Fruit fly (Drosophila melanogaster): ENCODE measurements around the gene CG7907.

The CG7907 gene

dm6 chr3R:21406708-21407107 lies 3.2 kb downstream of the CG7907 start:
- TF ChIP-seq CG1620 (GFP tag; optimal IDR thresholded peaks at IDR 0.05) (no peak), Crg-1 (GFP tag; optimal IDR thresholded peaks at IDR 0.05) (no peak), Hr96 (GFP tag; optimal IDR thresholded peaks at IDR 0.05) (no peak)

dm6 chr3R:21407145-21407544 lies 3.6 kb downstream of the CG7907 start, which contains the start of gene CheB93a:
Gene CheB93a, plus strand, starts transcription at chr3R:21407445.
- TF ChIP-seq cnc (optimal IDR thresholded peaks at IDR 0.05), result no peak

DNA sequence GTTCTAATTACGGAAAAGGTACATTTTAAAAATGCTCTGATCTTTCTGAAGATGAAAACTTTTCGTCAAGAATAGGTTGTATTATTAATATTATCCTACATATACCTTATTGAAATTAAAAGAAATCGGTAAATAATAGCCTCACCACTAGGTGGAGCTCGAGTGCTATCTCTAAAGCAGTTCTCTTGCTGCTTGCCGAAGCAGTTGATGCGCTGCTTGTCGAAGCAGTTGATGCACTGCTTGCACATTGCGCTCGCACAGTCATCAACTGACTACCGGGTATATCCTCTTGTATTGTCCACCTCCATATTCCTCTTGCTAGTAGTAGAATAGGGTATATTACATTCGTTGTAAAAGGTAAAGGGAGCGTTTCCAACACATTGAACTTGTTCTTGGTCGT lies 4.8 kb downstream of the CG7907 start:
- TF ChIP-seq CG5204 (GFP tag; optimal IDR thresholded peaks at IDR 0.05) (no peak), ovo (GFP tag; optimal IDR thresholded peaks at IDR 0.05) (no peak), CG14711 (tag; optimal IDR thresholded peaks at IDR 0.05) (no peak), cic (GFP tag; optimal IDR thresholded peaks at IDR 0.05) (no peak), CG33017 (tag; optimal IDR thresholded peaks at IDR 0.05) (no peak), CG7045 (GFP tag; optimal IDR thresholded peaks at IDR 0.05) (no peak), pad (GFP tag; optimal IDR thresholded peaks at IDR 0.05) (no peak), CG12768 (GFP tag; optimal IDR thresholded peaks at IDR 0.05) (no peak), CG7101 (tag; optimal IDR thresholded peaks at IDR 0.05) (no peak), Crg-1 (GFP tag; optimal IDR thresholded peaks at IDR 0.05) (no peak), tj (GFP tag; optimal IDR thresholded peaks at IDR 0.05) (no peak), Clk (GFP tag; optimal IDR thresholded peaks at IDR 0.05) (no peak), CG11617 (GFP tag; optimal IDR thresholded peaks at IDR 0.05) (no peak), toe (GFP tag; optimal IDR thresholded peaks at IDR 0.05) (no peak), kay (GFP tag; ENCODE audit: borderline replicate concordance) (no peak), cnc (optimal IDR thresholded peaks at IDR 0.05) (no peak), CG1620 (GFP tag; optimal IDR thresholded peaks at IDR 0.05) (no peak), Hr96 (GFP tag; optimal IDR thresholded peaks at IDR 0.05) (no peak), Mnt (GFP tag; optimal IDR thresholded peaks at IDR 0.05) (no peak), bab1 (GFP tag; optimal IDR thresholded peaks at IDR 0.05) (no peak)

DNA sequence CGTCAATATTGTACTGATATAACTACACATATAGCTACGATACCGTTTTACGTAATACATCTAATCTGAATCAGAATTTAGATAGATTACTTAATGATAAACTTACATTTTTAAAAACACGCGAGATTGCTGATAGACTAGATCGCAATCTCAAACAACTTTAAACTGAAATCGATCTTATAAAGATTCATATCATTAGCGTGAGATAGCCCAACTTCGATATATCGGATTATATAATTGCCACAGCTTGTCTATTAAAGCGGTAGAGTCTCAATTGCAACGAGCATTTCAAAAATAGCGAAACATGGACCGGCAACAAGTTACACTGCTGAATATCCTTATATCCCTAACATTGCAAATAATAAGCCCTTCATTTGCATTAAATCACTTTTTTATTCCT lies 5.3 kb downstream of the CG7907 start, which contains the start of gene CheB93b:
Gene CheB93b (plus strand): TSS at position 301 of the 400 bp plus-strand sequence.
- TF ChIP-seq Mnt (GFP tag; optimal IDR thresholded peaks at IDR 0.05) (no peak), pad (GFP tag; optimal IDR thresholded peaks at IDR 0.05) (no peak)

- TF ChIP-seq CG7101 (tag; optimal IDR thresholded peaks at IDR 0.05) (no peak), Clk (GFP tag; optimal IDR thresholded peaks at IDR 0.05) (no peak), kay (GFP tag; ENCODE audit: borderline replicate concordance) (no peak), CG12768 (GFP tag; optimal IDR thresholded peaks at IDR 0.05) (no peak)
Measured at dm6 chr3R:21414169-21414568, 10.6 kb downstream of the CG7907 start.

DNA sequence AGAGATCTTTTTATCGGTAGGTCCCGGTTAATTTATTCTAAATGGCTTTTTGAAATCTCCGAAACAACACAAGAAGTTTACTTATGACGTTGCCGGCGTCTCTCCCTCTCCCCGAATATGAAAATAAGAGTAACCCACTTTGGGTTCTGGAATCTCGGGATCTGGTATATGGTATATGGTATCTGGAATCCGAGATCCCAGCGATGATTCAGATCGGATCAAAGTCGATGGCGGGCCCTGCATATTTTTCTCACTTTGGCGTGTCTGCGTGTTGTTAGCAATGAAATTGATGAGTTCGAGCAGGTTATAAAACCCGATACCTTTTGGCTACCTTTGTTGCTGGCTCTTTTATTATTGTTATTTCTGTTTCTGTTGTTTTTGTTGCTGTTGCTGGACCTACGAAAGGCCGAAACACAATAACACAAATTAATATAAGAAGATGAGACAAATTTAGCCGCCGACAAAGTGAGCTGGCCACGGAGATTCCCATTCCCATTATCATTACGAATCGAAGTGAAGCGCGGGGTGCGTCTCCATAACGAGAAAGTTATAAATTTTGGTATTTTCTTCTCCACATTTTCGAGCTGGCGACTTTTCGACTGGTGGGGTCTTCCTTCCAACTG lies 11.6 kb downstream of the CG7907 start:
- TF ChIP-seq cnc (optimal IDR thresholded peaks at IDR 0.05) (no peak), CG1620 (GFP tag; optimal IDR thresholded peaks at IDR 0.05) (no peak), Crg-1 (GFP tag; optimal IDR thresholded peaks at IDR 0.05) (no peak), Hr96 (GFP tag; optimal IDR thresholded peaks at IDR 0.05) (no peak), CG5204 (GFP tag; optimal IDR thresholded peaks at IDR 0.05) (no peak), CG33017 (tag; optimal IDR thresholded peaks at IDR 0.05) (no peak), cic (GFP tag; optimal IDR thresholded peaks at IDR 0.05) (no peak), CG11617 (GFP tag; optimal IDR thresholded peaks at IDR 0.05) (no peak), tj (GFP tag; optimal IDR thresholded peaks at IDR 0.05) (no peak), bab1 (GFP tag; optimal IDR thresholded peaks at IDR 0.05) (no peak), CG14711 (tag; optimal IDR thresholded peaks at IDR 0.05) (no peak), pad (GFP tag; optimal IDR thresholded peaks at IDR 0.05) (no peak), CG7045 (GFP tag; optimal IDR thresholded peaks at IDR 0.05) (no peak), toe (GFP tag; optimal IDR thresholded peaks at IDR 0.05) (no peak)

dm6 chr3R:21416888-21417287 lies 13.4 kb downstream of the CG7907 start:
- TF ChIP-seq ovo (GFP tag; optimal IDR thresholded peaks at IDR 0.05) (no peak), pad (GFP tag; optimal IDR thresholded peaks at IDR 0.05) (no peak), Mnt (GFP tag; optimal IDR thresholded peaks at IDR 0.05) (no peak), Crg-1 (GFP tag; optimal IDR thresholded peaks at IDR 0.05) (no peak), cnc (optimal IDR thresholded peaks at IDR 0.05) (no peak), tj (GFP tag; optimal IDR thresholded peaks at IDR 0.05) (no peak), kay (GFP tag; ENCODE audit: borderline replicate concordance) (no peak), cic (GFP tag; optimal IDR thresholded peaks at IDR 0.05) (no peak), CG5204 (GFP tag; optimal IDR thresholded peaks at IDR 0.05) (no peak), Clk (GFP tag; optimal IDR thresholded peaks at IDR 0.05) (no peak), CG7045 (GFP tag; optimal IDR thresholded peaks at IDR 0.05) (no peak)

DNA sequence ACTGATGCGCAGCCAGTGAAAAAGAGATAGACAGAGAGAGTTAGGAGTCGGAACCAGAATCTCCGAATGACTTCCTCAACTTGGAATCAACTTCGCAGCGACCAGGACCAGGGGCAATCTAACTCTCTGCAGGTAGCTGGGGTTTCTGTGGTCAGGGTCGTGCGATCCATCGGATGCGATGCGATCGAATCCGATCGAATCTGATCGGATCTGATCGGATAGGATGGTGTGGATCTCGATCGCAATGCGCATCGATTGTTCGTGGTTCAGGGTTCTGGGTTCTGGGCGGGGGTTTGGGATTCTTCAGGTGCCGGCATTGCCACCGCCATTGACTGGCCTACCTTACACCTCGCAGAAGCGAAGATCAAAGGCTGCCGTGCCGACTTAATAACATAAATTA lies 15.7 kb downstream of the CG7907 start:
- no peak for TF ChIP-seq pad (GFP tag; optimal IDR thresholded peaks at IDR 0.05)
- TF ChIP-seq Mnt (GFP tag; optimal IDR thresholded peaks at IDR 0.05), result no peak
- no peak for TF ChIP-seq CG7045 (GFP tag; optimal IDR thresholded peaks at IDR 0.05)
- TF ChIP-seq Crg-1 (GFP tag; optimal IDR thresholded peaks at IDR 0.05), result no peak
- no peak for TF ChIP-seq CG1620 (GFP tag; optimal IDR thresholded peaks at IDR 0.05)
- TF ChIP-seq ovo (GFP tag; optimal IDR thresholded peaks at IDR 0.05), result no peak
- no peak for TF ChIP-seq bab1 (GFP tag; optimal IDR thresholded peaks at IDR 0.05)
- no peak for TF ChIP-seq CG12768 (GFP tag; optimal IDR thresholded peaks at IDR 0.05)
- no peak for TF ChIP-seq CG11617 (GFP tag; optimal IDR thresholded peaks at IDR 0.05)
- no peak for TF ChIP-seq CG33017 (tag; optimal IDR thresholded peaks at IDR 0.05)
- TF ChIP-seq CG5204 (GFP tag; optimal IDR thresholded peaks at IDR 0.05), result no peak
- no peak for TF ChIP-seq cic (GFP tag; optimal IDR thresholded peaks at IDR 0.05)
- TF ChIP-seq cnc (optimal IDR thresholded peaks at IDR 0.05), result no peak
- no peak for TF ChIP-seq Hr96 (GFP tag; optimal IDR thresholded peaks at IDR 0.05)
- no peak for TF ChIP-seq Clk (GFP tag; optimal IDR thresholded peaks at IDR 0.05)
- no peak for TF ChIP-seq CG7101 (tag; optimal IDR thresholded peaks at IDR 0.05)
- no peak for TF ChIP-seq kay (GFP tag; ENCODE audit: borderline replicate concordance)
- TF ChIP-seq CG14711 (tag; optimal IDR thresholded peaks at IDR 0.05), result no peak
- TF ChIP-seq tj (GFP tag; optimal IDR thresholded peaks at IDR 0.05), result no peak
- TF ChIP-seq toe (GFP tag; optimal IDR thresholded peaks at IDR 0.05), result no peak

Measured in whole organism, adult.